Worm (Caenorhabditis elegans) whole organism, young adult: ENCODE measurements around the gene F45F2.9.

Experiments used
- B0035.1 ChIP-seq: sonication (generic microtip); optimal IDR thresholded peaks from 2 replicates; lab custom pipeline; 2016; ENCODE audit warnings: missing genetic modification characterization, mild to moderate bottlenecking, missing compliant biosample characterization, missing genotype, missing genetic modification reagents
- B0261.1 ChIP-seq: sonication (generic microtip); optimal IDR thresholded peaks from 2 replicates; lab custom pipeline; 2016; ENCODE audit warnings: mild to moderate bottlenecking, missing genetic modification characterization, moderate library complexity, missing compliant biosample characterization
- C17E4.6 ChIP-seq: fragments of 200-800 bp; sonication (Bioruptor generic); IDR thresholded peaks from 2 replicates; pipeline ENCODE4 v1.3.6; 2022; ENCODE audit warnings: missing genetic modification reagents, missing genetic modification characterization, missing compliant biosample characterization
- D2030.7 ChIP-seq: fragments of 200-800 bp; sonication (Bioruptor generic); IDR thresholded peaks from 2 replicates; pipeline ENCODE4 v1.3.6; 2022; ENCODE audit warnings: missing genetic modification reagents, missing genetic modification characterization, missing compliant biosample characterization
- F10E7.11 ChIP-seq: sonication (generic microtip); optimal IDR thresholded peaks from 2 replicates; lab custom pipeline; 2017; ENCODE audit warnings: mild to moderate bottlenecking, missing genetic modification characterization, moderate library complexity, missing compliant biosample characterization
- F22D6.2 ChIP-seq: sonication (generic microtip); optimal IDR thresholded peaks from 2 replicates; lab custom pipeline; 2016; ENCODE audit warnings: mild to moderate bottlenecking, missing genetic modification characterization, missing compliant biosample characterization
- F23B12.7 ChIP-seq: sonication (generic microtip); optimal IDR thresholded peaks from 2 replicates; lab custom pipeline; 2017; ENCODE audit warnings: missing genetic modification characterization, mild to moderate bottlenecking, missing compliant biosample characterization, antibody characterized with exemption, moderate library complexity; ENCODE audit not compliant: insufficient read depth
- F37B4.10 ChIP-seq: fragments of 200-800 bp; sonication (Bioruptor generic); IDR thresholded peaks from 2 replicates; pipeline ENCODE4 v1.3.6; 2022; ENCODE audit warnings: missing genetic modification characterization, missing compliant biosample characterization
- F52B5.7 ChIP-seq: sonication (generic microtip); optimal IDR thresholded peaks from 2 replicates; lab custom pipeline; 2016; ENCODE audit warnings: mild to moderate bottlenecking, missing genetic modification characterization, missing compliant biosample characterization
- F55B11.4 ChIP-seq: sonication (generic microtip); optimal IDR thresholded peaks from 2 replicates; lab custom pipeline; 2016; ENCODE audit warnings: missing compliant biosample characterization, missing genetic modification characterization, borderline replicate concordance; ENCODE audit not compliant: insufficient read depth
- K12H6.12 ChIP-seq: fragments of 200-800 bp; sonication (Bioruptor generic); optimal IDR thresholded peaks from 2 replicates; lab custom pipeline; 2018; ENCODE audit warnings: mild to moderate bottlenecking, missing genetic modification characterization, missing compliant biosample characterization
- Y56A3A.18 ChIP-seq: fragments of 200-800 bp; sonication (Bioruptor generic); IDR thresholded peaks from 2 replicates; pipeline ENCODE4 v1.3.6; 2022; ENCODE audit warnings: missing genetic modification reagents, missing genetic modification characterization, missing compliant biosample characterization
- akir-1 ChIP-seq: fragments of 200-800 bp; sonication (Bioruptor generic); optimal IDR thresholded peaks from 2 replicates; lab custom pipeline; 2018; ENCODE audit warnings: mild to moderate bottlenecking, missing genetic modification characterization, moderate library complexity, missing compliant biosample characterization
- ama-1 ChIP-seq, 3 experiments: fragments of 150-350 bp in 1 of 3; sonication (generic microtip) in 2 of 3; optimal IDR thresholded peaks; 2 replicates each; lab custom pipeline; 2014 to 2018; ENCODE audit warnings: missing biosample characterization in 2 of 3, missing genetic modification characterization in 2 of 3, missing genetic modification reagents in 2 of 3
- aptf-2 ChIP-seq: fragments of 200-800 bp; sonication (Bioruptor generic); conservative IDR thresholded peaks from 2 replicates; pipeline ENCODE4 v1.3.6; 2022; ENCODE audit warnings: missing genetic modification reagents, missing genetic modification characterization, missing compliant biosample characterization
- aptf-3 ChIP-seq: fragments of 200-800 bp; sonication (Bioruptor generic); IDR thresholded peaks from 2 replicates; pipeline ENCODE4 v1.3.6; 2022; ENCODE audit warnings: missing genetic modification characterization, missing compliant biosample characterization
- attf-6 ChIP-seq: fragments of 200-800 bp; sonication (Bioruptor generic); IDR thresholded peaks from 2 replicates; pipeline ENCODE4 v1.3.6; 2022; ENCODE audit warnings: missing genetic modification reagents, missing genetic modification characterization, missing compliant biosample characterization
- bed-2 ChIP-seq: fragments of 200-800 bp; sonication (Bioruptor generic); IDR thresholded peaks from 2 replicates; pipeline ENCODE4 v1.3.6; 2022; ENCODE audit warnings: missing genetic modification reagents, missing genetic modification characterization, missing compliant biosample characterization
- cebp-2 ChIP-seq: fragments of 200-800 bp; sonication (Bioruptor generic); IDR thresholded peaks from 2 replicates; pipeline ENCODE4 v1.3.6; 2022; ENCODE audit warnings: missing genetic modification characterization, missing compliant biosample characterization
- ceh-100 ChIP-seq: fragments of 200-800 bp; sonication (Bioruptor generic); IDR thresholded peaks from 2 replicates; pipeline ENCODE4 v1.3.6; 2022; ENCODE audit warnings: missing genetic modification reagents, missing genetic modification characterization, missing compliant biosample characterization
- chd-7 ChIP-seq: sonication (generic microtip); optimal IDR thresholded peaks from 2 replicates; lab custom pipeline; 2016; ENCODE audit warnings: mild to moderate bottlenecking, missing genetic modification characterization, moderate library complexity, missing compliant biosample characterization
- dox-1 ChIP-seq: fragments of 200-800 bp; sonication (Bioruptor generic); IDR thresholded peaks from 2 replicates; pipeline ENCODE4 v1.3.6; 2022; ENCODE audit warnings: missing genetic modification reagents, missing genetic modification characterization, missing compliant biosample characterization
- efl-1 ChIP-seq: fragments of 150-350 bp; optimal IDR thresholded peaks from 2 replicates; lab custom pipeline; 2014; ENCODE audit warnings: missing biosample characterization, missing genetic modification reagents, missing genetic modification characterization
- egl-18 ChIP-seq: fragments of 200-800 bp; sonication (Bioruptor generic); IDR thresholded peaks from 2 replicates; pipeline ENCODE4 v1.3.6; 2022; ENCODE audit warnings: missing genetic modification reagents, missing genetic modification characterization, missing compliant biosample characterization
- hlh-12 ChIP-seq: sonication (generic microtip); optimal IDR thresholded peaks from 2 replicates; lab custom pipeline; 2016; ENCODE audit warnings: missing genetic modification characterization, missing compliant biosample characterization
- hrde-1 ChIP-seq: sonication (generic microtip); optimal IDR thresholded peaks from 2 replicates; lab custom pipeline; 2016; ENCODE audit warnings: missing genetic modification characterization, mild to moderate bottlenecking, missing compliant biosample characterization, moderate library complexity, missing genotype, missing genetic modification reagents, borderline replicate concordance
- hsf-1 ChIP-seq: fragments of 200-800 bp; sonication (Bioruptor generic); IDR thresholded peaks from 2 replicates; pipeline ENCODE4 v1.3.6; 2022; ENCODE audit warnings: missing genetic modification reagents, missing genetic modification characterization, missing compliant biosample characterization
- lin-35 ChIP-seq, 3 experiments: fragments of 150-350 bp in 2 of 3; sonication (generic microtip) in 1 of 3; optimal IDR thresholded peaks; 2 replicates each; lab custom pipeline; 2014 to 2018; ENCODE audit warnings: missing biosample characterization in 3 of 3, missing genetic modification characterization in 3 of 3, missing genetic modification reagents in 3 of 3
- lsl-1 ChIP-seq: fragments of 200-800 bp; sonication (Bioruptor generic); optimal IDR thresholded peaks from 2 replicates; lab custom pipeline; 2018; ENCODE audit warnings: mild to moderate bottlenecking, missing genetic modification characterization, moderate library complexity, missing compliant biosample characterization
- madf-6 ChIP-seq: fragments of 200-800 bp; sonication (Bioruptor generic); IDR thresholded peaks from 2 replicates; pipeline ENCODE4 v1.3.6; 2022; ENCODE audit warnings: missing genetic modification reagents, missing genetic modification characterization, missing compliant biosample characterization
- nfya-2 ChIP-seq: fragments of 200-800 bp; sonication (Bioruptor generic); IDR thresholded peaks from 2 replicates; pipeline ENCODE4 v1.3.6; 2022; ENCODE audit warnings: missing genetic modification reagents, missing genetic modification characterization, missing compliant biosample characterization
- nfyb-1 ChIP-seq: fragments of 200-800 bp; sonication (Bioruptor generic); IDR thresholded peaks from 2 replicates; pipeline ENCODE4 v1.3.6; 2022; ENCODE audit warnings: missing genetic modification reagents, missing genetic modification characterization, missing compliant biosample characterization
- nhr-120 ChIP-seq: fragments of 200-800 bp; sonication (Bioruptor generic); IDR thresholded peaks from 2 replicates; pipeline ENCODE4 v1.3.6; 2022; ENCODE audit warnings: missing genetic modification characterization, missing compliant biosample characterization
- nhr-27 ChIP-seq: fragments of 200-800 bp; sonication (Bioruptor generic); optimal IDR thresholded peaks from 2 replicates; lab custom pipeline; 2018; ENCODE audit warnings: mild to moderate bottlenecking, missing genetic modification characterization, moderate library complexity, missing compliant biosample characterization
- rcor-1 ChIP-seq: fragments of 200-800 bp; sonication (Bioruptor generic); IDR thresholded peaks from 2 replicates; pipeline ENCODE4 v1.3.6; 2022; ENCODE audit warnings: missing genetic modification reagents, missing genetic modification characterization, missing compliant biosample characterization
- rec-8 ChIP-seq, 2 experiments: sonication (generic microtip); optimal IDR thresholded peaks; 2 replicates each; lab custom pipeline; 2016; ENCODE audit warnings: mild to moderate bottlenecking in 2 of 2, missing genetic modification characterization in 2 of 2, missing genetic modification reagents in 2 of 2, missing genotype in 2 of 2, missing biosample characterization in 1 of 2, missing compliant biosample characterization in 1 of 2, moderate library complexity in 1 of 2
- repo-1 ChIP-seq: sonication (generic microtip); optimal IDR thresholded peaks from 2 replicates; lab custom pipeline; 2017; ENCODE audit warnings: mild to moderate bottlenecking, missing genetic modification characterization, missing compliant biosample characterization
- rpc-1 ChIP-seq, 2 experiments: fragments of 150-350 bp in 1 of 2; sonication (generic microtip) in 1 of 2; optimal IDR thresholded peaks; 2 replicates each; lab custom pipeline; 2014 to 2018; ENCODE audit warnings: missing biosample characterization in 1 of 2, missing genetic modification characterization in 1 of 2, missing genetic modification reagents in 1 of 2, missing genotype in 1 of 2
- sdz-38 ChIP-seq: sonication (generic microtip); optimal IDR thresholded peaks from 2 replicates; lab custom pipeline; 2016; ENCODE audit warnings: missing genotype, missing genetic modification characterization, missing compliant biosample characterization
- sea-2 ChIP-seq: fragments of 200-800 bp; sonication (Bioruptor generic); IDR thresholded peaks from 2 replicates; pipeline ENCODE4 v1.3.6; 2022; ENCODE audit warnings: missing genetic modification characterization, missing compliant biosample characterization
- snpc-1.1 ChIP-seq: sonication (generic microtip); optimal IDR thresholded peaks from 2 replicates; lab custom pipeline; 2017; ENCODE audit warnings: missing genetic modification characterization, mild to moderate bottlenecking, missing compliant biosample characterization, antibody characterized with exemption, moderate library complexity, missing genotype, missing genetic modification reagents; ENCODE audit not compliant: insufficient read depth
- somi-1 ChIP-seq: fragments of 200-800 bp; sonication (Bioruptor generic); optimal IDR thresholded peaks from 2 replicates; lab custom pipeline; 2018; ENCODE audit warnings: mild to moderate bottlenecking, missing genetic modification characterization, missing compliant biosample characterization
- tbp1 ChIP-seq: fragments of 200-800 bp; sonication (Bioruptor generic); optimal IDR thresholded peaks from 2 replicates; lab custom pipeline; 2018; ENCODE audit warnings: mild to moderate bottlenecking, missing genetic modification characterization, missing compliant biosample characterization
- tbx-9 ChIP-seq: sonication (generic microtip); optimal IDR thresholded peaks from 2 replicates; lab custom pipeline; 2016; ENCODE audit warnings: borderline replicate concordance, missing genetic modification characterization, inconsistent platforms, missing compliant biosample characterization
- unc-62 ChIP-seq: fragments of 150-350 bp; optimal IDR thresholded peaks from 2 replicates; lab custom pipeline; 2014; ENCODE audit warnings: missing biosample characterization, missing genetic modification reagents, missing genetic modification characterization
- zfh-2 ChIP-seq: fragments of 200-800 bp; sonication (Bioruptor generic); conservative IDR thresholded peaks from 2 replicates; pipeline ENCODE4 v1.3.6; 2022; ENCODE audit warnings: missing genetic modification reagents, missing genetic modification characterization, missing compliant biosample characterization
- zim-3 ChIP-seq: sonication (generic microtip); optimal IDR thresholded peaks from 2 replicates; lab custom pipeline; 2017; ENCODE audit warnings: mild to moderate bottlenecking, missing genetic modification characterization, moderate library complexity, missing compliant biosample characterization
- ztf-18 ChIP-seq: sonication (generic microtip); optimal IDR thresholded peaks from 2 replicates; lab custom pipeline; 2016; ENCODE audit warnings: missing genotype, mild to moderate bottlenecking, missing genetic modification characterization, missing compliant biosample characterization

Gene F45F2.9

ce11 chrV:8495106-8495505 is 18.2 kb downstream of the F45F2.9 start (continued):
- TF ChIP-seq rpc-1 (optimal IDR thresholded peaks at IDR 0.05; lab: Kevin White, UChicago), result peak; percentile 48
- TF ChIP-seq rpc-1 (tag; optimal IDR thresholded peaks at IDR 0.05; lab: Kevin White, UChicago), result peak; percentile 78
- TF ChIP-seq cebp-2 (GFP tag; lab: Robert Waterston, UW), result no peak
- no peak for TF ChIP-seq nfyb-1 (GFP tag; lab: Robert Waterston, UW)
- TF ChIP-seq C17E4.6, result no peak
- TF ChIP-seq F10E7.11, result no peak
- no peak for TF ChIP-seq tbx-9
- TF ChIP-seq unc-62 (GFP tag; lab: Kevin White, UChicago), result no peak
- TF ChIP-seq ztf-18 (tag; lab: Kevin White, UChicago), result peak; percentile 54
- TF ChIP-seq snpc-1.1 (tag; lab: Kevin White, UChicago), result peak; percentile 29
- TF ChIP-seq chd-7 (tag; lab: Kevin White, UChicago), result no peak
- no peak for TF ChIP-seq ama-1 (optimal IDR thresholded peaks at IDR 0.05; lab: Kevin White, UChicago)
- TF ChIP-seq ama-1 (GFP tag; optimal IDR thresholded peaks at IDR 0.05; lab: Kevin White, UChicago), result no peak
- no peak for TF ChIP-seq attf-6
- no peak for TF ChIP-seq hrde-1 (tag; lab: Kevin White, UChicago)
- peak; percentile 90 for TF ChIP-seq tbp1 (GFP tag; lab: Kevin White, UChicago)
- no peak for TF ChIP-seq hsf-1
- no peak for TF ChIP-seq zim-3
- no peak for TF ChIP-seq nhr-120 (GFP tag; lab: Robert Waterston, UW)
- no peak for TF ChIP-seq F37B4.10 (GFP tag; lab: Robert Waterston, UW)
- TF ChIP-seq zfh-2 (GFP tag; lab: Robert Waterston, UW), result no peak
- TF ChIP-seq aptf-2 (GFP tag; lab: Robert Waterston, UW), result no peak
- TF ChIP-seq dox-1 (GFP tag; lab: Robert Waterston, UW), result peak; percentile 66
- TF ChIP-seq madf-6 (GFP tag; lab: Robert Waterston, UW), result peak; percentile 52; the same call in 1 of the 2 replicates
- TF ChIP-seq F55B11.4 (tag; lab: Kevin White, UChicago), result no peak
- TF ChIP-seq sdz-38 (tag; lab: Kevin White, UChicago), result no peak
- no peak for TF ChIP-seq B0035.1 (tag; lab: Kevin White, UChicago)
- TF ChIP-seq nhr-27 (tag; lab: Kevin White, UChicago), result no peak
- TF ChIP-seq nfya-2 (GFP tag; lab: Robert Waterston, UW), result no peak
- no peak for TF ChIP-seq Y56A3A.18 (GFP tag; lab: Robert Waterston, UW)
- no peak for TF ChIP-seq aptf-3 (GFP tag; lab: Robert Waterston, UW)
- no peak for TF ChIP-seq F23B12.7
- TF ChIP-seq lsl-1 (GFP tag; lab: Kevin White, UChicago), result peak; percentile 28
- TF ChIP-seq bed-2 (GFP tag; lab: Robert Waterston, UW), result no peak
- peak; percentile 71 for TF ChIP-seq D2030.7 (GFP tag; lab: Robert Waterston, UW)
- TF ChIP-seq repo-1 (tag; lab: Kevin White, UChicago), result no peak
- TF ChIP-seq B0261.1 (tag; lab: Kevin White, UChicago), result peak; percentile 66
- TF ChIP-seq egl-18 (GFP tag; lab: Robert Waterston, UW), result no peak
- no peak for TF ChIP-seq efl-1
- TF ChIP-seq K12H6.12 (tag; lab: Kevin White, UChicago), result no peak
- TF ChIP-seq ceh-100 (GFP tag; lab: Robert Waterston, UW), result no peak
- no peak for TF ChIP-seq rec-8 (tag; optimal IDR thresholded peaks at IDR 0.05; lab: Kevin White, UChicago)
- no peak for TF ChIP-seq sea-2 (GFP tag; lab: Robert Waterston, UW)
- TF ChIP-seq lin-35 (GFP tag; optimal IDR thresholded peaks at IDR 0.05; lab: Kevin White, UChicago), result no peak
- no peak for TF ChIP-seq hlh-12 (tag; lab: Kevin White, UChicago)
- TF ChIP-seq F52B5.7 (tag; lab: Kevin White, UChicago), result no peak
- TF ChIP-seq somi-1 (GFP tag; lab: Kevin White, UChicago), result no peak
- TF ChIP-seq rcor-1 (GFP tag; lab: Robert Waterston, UW), result 0 out of 2 replicates have a peak, but pooled peaks have one; percentile 17
- TF ChIP-seq akir-1, result no peak
- TF ChIP-seq F22D6.2 (tag; lab: Kevin White, UChicago), result no peak
